Worm (Caenorhabditis elegans) whole organism, midembryonic: ENCODE data around the gene ZK945.7.

Source experiments
- cog-1 ChIP-seq: sonication (generic microtip); optimal IDR thresholded peaks from 2 replicates; lab custom pipeline; 2016; ENCODE audit warnings: missing genetic modification characterization, missing compliant biosample characterization
- flt-1 ChIP-seq: fragments of 200-800 bp; sonication (Bioruptor generic); IDR thresholded peaks from 2 replicates; pipeline ENCODE4 v1.3.6; 2022; ENCODE audit warnings: missing genetic modification characterization, missing compliant biosample characterization
- klf-2 ChIP-seq: fragments of 200-800 bp; sonication (Bioruptor generic); conservative IDR thresholded peaks from 2 replicates; pipeline ENCODE4 v1.3.6; 2022; ENCODE audit warnings: missing genetic modification reagents, missing genetic modification characterization, missing compliant biosample characterization
- med-1 ChIP-seq: sonication (generic microtip); optimal IDR thresholded peaks from 2 replicates; lab custom pipeline; 2017; ENCODE audit warnings: missing genetic modification characterization, mild to moderate bottlenecking, missing compliant biosample characterization, antibody characterized with exemption, missing genetic modification reagents; ENCODE audit not compliant: insufficient read depth
- ref-1 ChIP-seq: fragments of 200-800 bp; sonication (Bioruptor generic); conservative IDR thresholded peaks from 2 replicates; pipeline ENCODE4 v1.3.6; 2022; ENCODE audit warnings: missing genetic modification reagents, missing genetic modification characterization, missing compliant biosample characterization
- tab-1 ChIP-seq: fragments of 200-800 bp; sonication (Bioruptor generic); IDR thresholded peaks from 2 replicates; pipeline ENCODE4 v1.3.6; 2022; ENCODE audit warnings: missing genetic modification characterization, missing compliant biosample characterization
- ztf-23 ChIP-seq: fragments of 200-800 bp; sonication (Bioruptor generic); IDR thresholded peaks from 2 replicates; pipeline ENCODE4 v1.3.6; 2022; ENCODE audit warnings: missing genetic modification reagents, missing genetic modification characterization, missing compliant biosample characterization

DNA sequence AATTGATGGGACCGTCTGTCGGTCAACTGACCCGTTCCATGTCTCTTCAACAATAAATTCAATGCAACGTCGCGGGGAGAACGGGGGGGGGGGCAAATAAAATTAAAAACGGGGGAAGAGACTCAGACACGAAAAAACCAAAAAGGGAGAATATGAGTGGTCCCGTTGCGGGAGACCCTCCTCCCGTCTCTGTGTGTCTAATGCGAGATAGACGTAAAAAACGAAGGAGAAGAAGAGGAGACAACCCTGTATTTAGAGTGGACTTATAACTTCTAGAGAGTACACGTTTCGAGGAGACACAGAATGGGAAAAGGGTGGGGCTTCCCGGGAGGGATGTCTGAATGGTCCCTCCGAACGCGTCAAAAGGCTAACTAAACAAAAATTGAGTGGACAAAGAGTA lies 42.8 kb downstream of the ZK945.7 start:
- TF ChIP-seq cog-1 (peak; percentile 41), tab-1 (GFP tag; lab: Robert Waterston, UW) (peak; percentile 36; the same call in 1 of the 2 replicates), klf-2 (GFP tag; lab: Robert Waterston, UW) (no peak), med-1 (no peak), flt-1 (GFP tag; lab: Robert Waterston, UW) (peak; percentile 69; the same call in 1 of the 2 replicates), ztf-23 (GFP tag; lab: Robert Waterston, UW) (peak; percentile 46; the same call in 1 of the 2 replicates), ref-1 (GFP tag; lab: Robert Waterston, UW) (no peak)
